Worm (Caenorhabditis elegans): ENCODE data around the gene Y45F10B.12.

Gene Y45F10B.12

DNA sequence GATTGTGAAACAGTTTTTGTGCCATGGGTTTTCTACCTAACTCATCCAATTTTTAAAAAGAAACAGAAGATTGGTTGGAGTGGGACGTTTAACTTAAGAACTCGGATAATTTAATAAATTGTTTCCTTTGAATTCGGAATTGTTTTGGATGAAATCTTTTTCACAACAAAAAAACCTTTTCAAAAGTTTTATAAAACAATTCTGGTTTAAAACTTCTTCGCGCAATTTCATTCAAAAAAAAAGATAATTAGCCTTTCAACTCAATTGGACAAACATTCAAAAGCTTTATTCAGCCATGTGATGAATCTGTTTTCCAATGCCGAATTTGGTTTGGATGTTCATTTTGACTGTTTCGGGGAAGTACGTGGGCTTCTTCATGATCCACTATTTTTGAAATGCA, at the start of gene Y45F10B.12:
Gene Y45F10B.12 (plus strand): TSS at position 301 of the 400 bp plus-strand sequence.
- no peak for TF ChIP-seq ZK185.1 (tag; optimal IDR thresholded peaks at IDR 0.05; ENCODE audit: poor library complexity, severe bottlenecking)
- TF ChIP-seq madf-8 (GFP tag; conservative IDR thresholded peaks at IDR 0.05) = no peak
- no peak for TF ChIP-seq tbp1 (GFP tag; optimal IDR thresholded peaks at IDR 0.05)
- no peak for TF ChIP-seq B0336.3 (GFP tag; IDR thresholded peaks at IDR 0.05)
- no peak for TF ChIP-seq ztf-26 (tag; optimal IDR thresholded peaks at IDR 0.05)
- TF ChIP-seq lin-40 (tag; optimal IDR thresholded peaks at IDR 0.05) = no peak
- TF ChIP-seq bed-2 (GFP tag; IDR thresholded peaks at IDR 0.05) = no peak
- no peak for TF ChIP-seq attf-5 (GFP tag; optimal IDR thresholded peaks at IDR 0.05)
- no peak for TF ChIP-seq Y53G8AR.9 (GFP tag; conservative IDR thresholded peaks at IDR 0.05)

DNA sequence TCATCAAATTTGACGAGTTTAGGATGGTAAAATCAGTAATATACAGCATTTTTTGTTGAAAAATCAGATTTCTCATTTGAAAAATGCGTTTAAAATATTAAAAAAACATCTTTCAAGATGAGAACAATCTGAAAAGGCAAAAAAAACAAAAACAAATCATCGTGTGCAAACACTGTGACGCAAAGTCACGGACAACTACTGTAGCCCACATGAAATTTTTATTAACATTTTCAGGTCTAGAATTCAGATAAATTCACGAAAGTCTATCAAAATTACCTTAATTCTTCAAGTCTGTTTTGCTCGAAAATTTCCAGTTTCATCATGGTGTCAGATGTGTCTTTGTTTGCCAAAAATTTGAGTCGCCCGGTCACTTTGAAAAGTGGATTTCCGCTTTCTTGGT, 48.4 kb upstream of the Y45F10B.12 start:
- TF ChIP-seq madf-10 (tag; optimal IDR thresholded peaks at IDR 0.05) (no peak), F33H1.4 (GFP tag; IDR thresholded peaks at IDR 0.05) (peak; percentile 49), madf-8 (GFP tag; conservative IDR thresholded peaks at IDR 0.05) (peak; percentile 97), lsl-1 (GFP tag; optimal IDR thresholded peaks at IDR 0.05) (peak; percentile 90), hlh-12 (tag; optimal IDR thresholded peaks at IDR 0.05) (no peak), D2030.7 (GFP tag; IDR thresholded peaks at IDR 0.05) (peak; percentile 64), zim-3 (tag; optimal IDR thresholded peaks at IDR 0.05) (no peak), xnd-1 (tag; optimal IDR thresholded peaks at IDR 0.05) (peak; percentile 83), ceh-91 (GFP tag; IDR thresholded peaks at IDR 0.05) (peak; percentile 58), lag-1 (GFP tag; IDR thresholded peaks at IDR 0.05) (no peak), snpc-3.4 (tag; optimal IDR thresholded peaks at IDR 0.05) (peak; percentile 18), attf-6 (GFP tag; IDR thresholded peaks at IDR 0.05) (peak; percentile 74), attf-3 (GFP tag; conservative IDR thresholded peaks at IDR 0.05) (no peak), lin-54 (GFP tag; optimal IDR thresholded peaks at IDR 0.05) (peak; percentile 16), madf-6 (GFP tag; IDR thresholded peaks at IDR 0.05) (peak; percentile 98), snpc-1.3 (tag; optimal IDR thresholded peaks at IDR 0.05; ENCODE audit: insufficient read depth) (peak; percentile 7), tbp1 (GFP tag; optimal IDR thresholded peaks at IDR 0.05) (peak; percentile 43), efl-1 (GFP tag; optimal IDR thresholded peaks at IDR 0.05) (peak; percentile 32), snpc-4 (GFP tag; optimal IDR thresholded peaks at IDR 0.05) (peak; percentile 69), snpc-4 (tag; optimal IDR thresholded peaks at IDR 0.05) (peak in 3 of 4 experiments; percentile 79 to 87 (median 87)), dpl-1 (GFP tag; optimal IDR thresholded peaks at IDR 0.05) (peak; percentile 10)

DNA sequence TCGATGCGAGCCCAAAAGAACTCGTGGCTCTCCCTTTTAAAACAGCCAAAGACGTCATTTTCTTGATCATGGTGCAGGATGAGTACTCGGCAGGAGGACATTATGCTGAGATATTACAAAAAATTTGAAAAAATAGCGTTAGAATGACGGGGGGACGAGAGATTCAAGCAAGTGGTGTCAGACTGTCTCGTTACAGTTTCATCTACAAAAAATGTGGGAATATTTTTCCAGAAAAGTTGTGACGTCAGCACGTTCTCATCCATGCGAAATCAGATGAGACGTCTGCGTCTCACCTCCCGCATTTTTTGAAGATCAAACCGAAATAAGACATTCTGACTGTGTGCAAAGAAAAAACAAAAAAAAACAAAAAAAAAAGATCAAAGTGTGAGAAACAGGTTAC, 47.1 kb upstream of the Y45F10B.12 start, which contains the start of gene rsd-2:
Gene rsd-2 (minus strand): TSS at position 101 of the 400 bp plus-strand sequence.
- TF ChIP-seq tbp1 (GFP tag; optimal IDR thresholded peaks at IDR 0.05) (no peak), zim-3 (tag; optimal IDR thresholded peaks at IDR 0.05) (no peak), nfya-1 (tag; optimal IDR thresholded peaks at IDR 0.05; ENCODE audit: borderline replicate concordance, insufficient read depth) (no peak), chd-7 (tag; optimal IDR thresholded peaks at IDR 0.05) (no peak), attf-3 (GFP tag; conservative IDR thresholded peaks at IDR 0.05) (no peak), hrde-1 (tag; optimal IDR thresholded peaks at IDR 0.05; ENCODE audit: borderline replicate concordance) (no peak), lin-35 (GFP tag; optimal IDR thresholded peaks at IDR 0.05) (no peak), snpc-1.1 (tag; optimal IDR thresholded peaks at IDR 0.05; ENCODE audit: insufficient read depth) (no peak)

DNA sequence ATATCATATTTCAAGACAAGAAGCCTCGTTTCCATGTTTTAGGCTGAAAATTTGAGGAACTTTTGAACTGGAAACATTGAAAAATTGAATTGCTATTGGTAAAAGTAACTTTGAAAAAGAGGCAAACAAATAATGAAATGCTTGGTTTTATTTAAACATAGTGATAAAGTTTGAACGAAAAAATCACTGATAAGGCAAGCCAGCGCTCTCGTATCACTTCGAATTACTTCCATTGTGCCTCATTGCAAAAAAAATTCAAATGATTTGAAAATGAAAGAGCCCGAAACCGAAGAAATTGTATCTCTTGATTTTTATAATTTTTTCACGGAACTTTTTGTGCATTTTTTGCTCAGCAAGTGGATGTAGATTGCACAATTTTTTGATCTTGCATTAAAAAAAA, 39.1 kb upstream of the Y45F10B.12 start, which contains the start of gene F52G2.3:
Gene F52G2.3 (minus strand): TSS at position 43 of the 400 bp plus-strand sequence.
- peak; percentile 41 for TF ChIP-seq nhr-80 (tag; optimal IDR thresholded peaks at IDR 0.05)
- no peak for TF ChIP-seq snpc-1.3 (tag; optimal IDR thresholded peaks at IDR 0.05; ENCODE audit: insufficient read depth)

All from whole organism, young adult.